Worm (Caenorhabditis elegans): ENCODE measurements around the gene osta-3.

The osta-3 gene

ce11 chrII:14792470-14792869, 19.9 kb upstream of the osta-3 start:
- TF ChIP-seq F13H6.1 (tag; optimal IDR thresholded peaks at IDR 0.05) (no peak), unc-55 (GFP tag; optimal IDR thresholded peaks at IDR 0.05) (no peak), npax-4 (tag; optimal IDR thresholded peaks at IDR 0.05) (no peak), dmd-4 (tag; optimal IDR thresholded peaks at IDR 0.05; ENCODE audit: borderline replicate concordance) (no peak), tbx-2 (tag; optimal IDR thresholded peaks at IDR 0.05) (no peak), zip-5 (tag; optimal IDR thresholded peaks at IDR 0.05) (no peak), ets-4 (tag; optimal IDR thresholded peaks at IDR 0.05) (no peak), elt-4 (tag; optimal IDR thresholded peaks at IDR 0.05) (no peak), C38D4.7 (GFP tag; optimal IDR thresholded peaks at IDR 0.05) (no peak), nhr-232 (tag; optimal IDR thresholded peaks at IDR 0.05) (no peak), ceh-14 (tag; optimal IDR thresholded peaks at IDR 0.05) (no peak), nhr-11 (tag; optimal IDR thresholded peaks at IDR 0.05) (no peak), ceh-2 (tag; optimal IDR thresholded peaks at IDR 0.05) (no peak), K09A11.1 (tag; optimal IDR thresholded peaks at IDR 0.05; ENCODE audit: insufficient read depth) (no peak), mec-3 (tag; optimal IDR thresholded peaks at IDR 0.05; ENCODE audit: borderline replicate concordance) (no peak), hlh-8 (tag; optimal IDR thresholded peaks at IDR 0.05) (no peak), Y22D7AL.16 (tag; optimal IDR thresholded peaks at IDR 0.05) (no peak), ceh-45 (GFP tag; IDR thresholded peaks at IDR 0.05) (no peak)

ce11 chrII:14794935-14795454, 17.3 kb upstream of the osta-3 start, which contains the start of gene eif-3.B:
TSS of gene eif-3.B (plus strand) at chrII:14795404.
- TF ChIP-seq hlh-6 (tag; optimal IDR thresholded peaks at IDR 0.05) (no peak), zip-5 (tag; optimal IDR thresholded peaks at IDR 0.05) (peak; percentile 81), K09A11.1 (tag; optimal IDR thresholded peaks at IDR 0.05; ENCODE audit: insufficient read depth) (peak; percentile 35), eyg-1 (tag; optimal IDR thresholded peaks at IDR 0.05) (peak; percentile 51), F13H6.1 (tag; optimal IDR thresholded peaks at IDR 0.05) (peak; percentile 67), sdc-2 (tag; optimal IDR thresholded peaks at IDR 0.05) (no peak), pqm-1 (tag; optimal IDR thresholded peaks at IDR 0.05) (peak; percentile 69), gmeb-2 (tag; optimal IDR thresholded peaks at IDR 0.05) (no peak), ceh-30 (tag; optimal IDR thresholded peaks at IDR 0.05) (peak; percentile 70), C38D4.7 (GFP tag; optimal IDR thresholded peaks at IDR 0.05) (no peak), lin-11 (tag; optimal IDR thresholded peaks at IDR 0.05) (no peak), ceh-18 (tag; optimal IDR thresholded peaks at IDR 0.05) (peak; percentile 76), elt-4 (tag; optimal IDR thresholded peaks at IDR 0.05) (no peak), hlh-15 (tag; optimal IDR thresholded peaks at IDR 0.05) (peak; percentile 15), unc-3 (GFP tag; conservative IDR thresholded peaks at IDR 0.05) (peak; percentile 55; the same call in 1 of the 2 replicates), unc-3 (tag; optimal IDR thresholded peaks at IDR 0.05) (no peak), hlh-8 (tag; optimal IDR thresholded peaks at IDR 0.05) (peak; percentile 81), unc-86 (tag; optimal IDR thresholded peaks at IDR 0.05) (peak; percentile 56), ceh-9 (tag; optimal IDR thresholded peaks at IDR 0.05) (no peak), K02D7.2 (tag; optimal IDR thresholded peaks at IDR 0.05) (no peak), ceh-22 (tag; optimal IDR thresholded peaks at IDR 0.05) (no peak), odd-2 (tag; optimal IDR thresholded peaks at IDR 0.05) (no peak), npax-4 (tag; optimal IDR thresholded peaks at IDR 0.05) (no peak), ceh-14 (tag; optimal IDR thresholded peaks at IDR 0.05) (peak; percentile 80), madf-2 (tag; optimal IDR thresholded peaks at IDR 0.05) (peak; percentile 42), che-1 (tag; optimal IDR thresholded peaks at IDR 0.05) (no peak), ceh-24 (tag; optimal IDR thresholded peaks at IDR 0.05) (no peak), pros-1 (tag; optimal IDR thresholded peaks at IDR 0.05) (no peak), ceh-31 (tag; optimal IDR thresholded peaks at IDR 0.05) (peak; percentile 98), dmd-4 (tag; optimal IDR thresholded peaks at IDR 0.05; ENCODE audit: borderline replicate concordance) (no peak), ahr-1 (tag; optimal IDR thresholded peaks at IDR 0.05) (no peak), rnt-1 (tag; optimal IDR thresholded peaks at IDR 0.05) (peak; percentile 78), fax-1 (tag; optimal IDR thresholded peaks at IDR 0.05) (peak; percentile 66), unc-55 (GFP tag; optimal IDR thresholded peaks at IDR 0.05) (peak; percentile 74), ama-1 (optimal IDR thresholded peaks at IDR 0.05) (no peak), T23F11.4 (GFP tag; optimal IDR thresholded peaks at IDR 0.05) (no peak), ceh-48 (tag; optimal IDR thresholded peaks at IDR 0.05) (peak; percentile 64), hlh-13 (GFP tag; optimal IDR thresholded peaks at IDR 0.05) (no peak), Y22D7AL.16 (tag; optimal IDR thresholded peaks at IDR 0.05) (no peak), elt-2 (tag; optimal IDR thresholded peaks at IDR 0.05) (peak; percentile 56), ceh-6 (GFP tag; optimal IDR thresholded peaks at IDR 0.05) (no peak), dve-1 (tag; optimal IDR thresholded peaks at IDR 0.05) (peak; percentile 81), pha-2 (tag; optimal IDR thresholded peaks at IDR 0.05) (no peak)

Measured in whole organism, late embryonic.